Worm (Caenorhabditis elegans): ENCODE results near the gene scl-23.
A peak's percentile ranks its signal among the peaks of the same experiment; 100 is the strongest.

The scl-23 gene

DNA sequence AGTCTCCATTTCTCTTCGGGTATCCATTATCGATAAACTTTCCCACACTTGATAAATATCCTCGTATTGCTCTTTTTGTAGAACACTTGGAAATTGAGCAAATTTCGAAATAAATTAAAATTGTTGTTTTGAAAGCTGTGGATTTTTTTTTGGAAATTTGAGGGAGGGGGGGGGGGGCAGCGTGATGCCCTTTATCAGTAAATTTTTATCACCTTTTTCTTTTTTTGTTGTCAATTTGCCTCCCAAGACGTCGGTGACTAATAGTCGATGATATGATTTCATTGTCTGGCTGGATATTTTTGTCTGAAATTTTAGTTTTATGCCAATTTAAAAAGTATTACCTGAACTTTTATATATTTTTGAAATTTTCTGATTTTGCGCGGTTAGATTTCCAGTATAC lies at the start of gene scl-23:
TSS of gene scl-23 (minus strand) at position 101 of the 400 bp plus-strand sequence.
- TF ChIP-seq snpc-1.3 (tag; optimal IDR thresholded peaks at IDR 0.05; ENCODE audit: insufficient read depth) (no peak), ceh-79 (tag; optimal IDR thresholded peaks at IDR 0.05) (no peak), chd-7 (tag; optimal IDR thresholded peaks at IDR 0.05) (no peak), T26A5.8 (tag; optimal IDR thresholded peaks at IDR 0.05) (no peak), cebp-1 (GFP tag; IDR thresholded peaks at IDR 0.05) (no peak), cebp-1 (tag; optimal IDR thresholded peaks at IDR 0.05) (no peak), bed-1 (GFP tag; IDR thresholded peaks at IDR 0.05) (no peak), K12H6.12 (tag; optimal IDR thresholded peaks at IDR 0.05) (no peak), nfya-2 (GFP tag; IDR thresholded peaks at IDR 0.05) (no peak), tbp1 (GFP tag; optimal IDR thresholded peaks at IDR 0.05) (no peak), Y67H2A.10 (GFP tag; conservative IDR thresholded peaks at IDR 0.05) (no peak), rpc-1 (optimal IDR thresholded peaks at IDR 0.05) (no peak), rpc-1 (tag; optimal IDR thresholded peaks at IDR 0.05) (no peak), rcor-1 (GFP tag; IDR thresholded peaks at IDR 0.05) (no peak), unc-62 (GFP tag; optimal IDR thresholded peaks at IDR 0.05) (no peak), mel-28 (tag; optimal IDR thresholded peaks at IDR 0.05; ENCODE audit: borderline replicate concordance) (no peak), F23B12.7 (tag; optimal IDR thresholded peaks at IDR 0.05; ENCODE audit: insufficient read depth) (no peak), fkh-3 (tag; optimal IDR thresholded peaks at IDR 0.05) (no peak)

- TF ChIP-seq F23B12.7 (tag; optimal IDR thresholded peaks at IDR 0.05; ENCODE audit: insufficient read depth): no peak
- peak; percentile 80 for TF ChIP-seq zfh-2 (GFP tag; conservative IDR thresholded peaks at IDR 0.05)
- TF ChIP-seq egrh-3 (GFP tag; IDR thresholded peaks at IDR 0.05): peak; percentile 86
Measured at ce11 chrIV:139652-140051, 49.8 kb upstream of the scl-23 start.

ce11 chrIV:133968-134367 lies 44.1 kb upstream of the scl-23 start:
- TF ChIP-seq attf-6 (GFP tag; IDR thresholded peaks at IDR 0.05) (no peak), aptf-2 (GFP tag; conservative IDR thresholded peaks at IDR 0.05) (no peak), ZK185.1 (tag; optimal IDR thresholded peaks at IDR 0.05; ENCODE audit: poor library complexity, severe bottlenecking) (no peak), cebp-1 (GFP tag; IDR thresholded peaks at IDR 0.05) (no peak), cebp-1 (tag; optimal IDR thresholded peaks at IDR 0.05) (no peak), lsl-1 (GFP tag; optimal IDR thresholded peaks at IDR 0.05) (no peak), F52B5.7 (tag; optimal IDR thresholded peaks at IDR 0.05) (no peak), F49E8.2 (tag; optimal IDR thresholded peaks at IDR 0.05; ENCODE audit: insufficient read depth) (no peak), T07F8.4 (tag; optimal IDR thresholded peaks at IDR 0.05) (no peak), lin-40 (tag; optimal IDR thresholded peaks at IDR 0.05) (no peak), chd-7 (tag; optimal IDR thresholded peaks at IDR 0.05) (no peak), hlh-26 (GFP tag; conservative IDR thresholded peaks at IDR 0.05) (no peak), ztf-25 (GFP tag; IDR thresholded peaks at IDR 0.05) (no peak), ekl-4 (GFP tag; IDR thresholded peaks at IDR 0.05) (no peak), ccch-3 (GFP tag; optimal IDR thresholded peaks at IDR 0.05) (no peak), unc-62 (GFP tag; optimal IDR thresholded peaks at IDR 0.05) (no peak)

DNA sequence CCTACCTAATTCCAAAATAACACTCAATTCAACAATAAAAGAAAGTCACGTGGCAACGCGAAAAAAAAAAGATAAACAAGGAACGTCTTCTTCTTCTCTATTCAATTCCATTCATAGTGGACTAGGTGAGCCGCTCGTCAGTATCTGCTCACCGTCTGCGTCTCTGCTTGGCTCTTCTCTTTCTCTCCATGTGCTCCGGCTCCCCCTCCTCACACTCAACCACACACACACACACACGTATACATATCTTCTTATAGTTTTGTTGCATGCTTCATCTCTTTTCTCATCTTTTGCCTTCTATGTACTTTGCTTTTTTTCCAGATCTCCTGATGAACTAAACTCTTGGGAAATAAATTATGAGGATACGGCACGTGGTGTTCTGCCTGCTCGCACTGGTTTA lies 42.2 kb upstream of the scl-23 start, which contains the start of gene daf-1:
TSS of gene daf-1 (plus strand) at position 322 of the 400 bp plus-strand sequence.
- TF ChIP-seq K12H6.12 (tag; optimal IDR thresholded peaks at IDR 0.05) (peak; percentile 23), hmg-1.2 (GFP tag; IDR thresholded peaks at IDR 0.05) (peak; percentile 58; the same call in 1 of the 2 replicates), ztf-18 (tag; optimal IDR thresholded peaks at IDR 0.05) (no peak), zfh-2 (GFP tag; conservative IDR thresholded peaks at IDR 0.05) (0 out of 2 replicates have a peak, but pooled peaks have one; percentile 25)
